Fruit fly (Drosophila melanogaster) Kc167 (cell line): ENCODE data around the gene Tlk.

Experiments
- Myc ChIP-seq: fragments of >200 bp; optimal IDR thresholded peaks from 2 replicates; lab custom pipeline; 2017; ENCODE audit warnings: missing external identifiers
- Sin3A ChIP-seq: fragments of >200 bp; optimal IDR thresholded peaks from 2 replicates; lab custom pipeline; 2018; ENCODE audit warnings: missing external identifiers
- h ChIP-seq: fragments of >200 bp; optimal IDR thresholded peaks from 3 replicates; lab custom pipeline; 2018; ENCODE audit warnings: missing external identifiers
- insv ChIP-seq: fragments of >200 bp; optimal IDR thresholded peaks from 3 replicates; lab custom pipeline; 2018; ENCODE audit warnings: missing external identifiers
- psq ChIP-seq: fragments of >200 bp; optimal IDR thresholded peaks from 2 replicates; lab custom pipeline; 2017; ENCODE audit warnings: missing external identifiers
- ttk ChIP-seq: sonication (Bioruptor generic); optimal IDR thresholded peaks from 2 replicates; lab custom pipeline; 2017; ENCODE audit warnings: missing external identifiers

dm6 chrX:3677847-3678411 lies 41.9 kb upstream of the Tlk start:
- no peak for TF ChIP-seq psq (lab: Kevin White, UChicago)
- TF ChIP-seq ttk (lab: Kevin White, UChicago): no peak
- TF ChIP-seq Myc (lab: Kevin White, UChicago): no peak
- no peak for TF ChIP-seq h (lab: Kevin White, UChicago)
- TF ChIP-seq insv (lab: Kevin White, UChicago): no peak
- no peak for TF ChIP-seq Sin3A (lab: Kevin White, UChicago)
